Worm (Caenorhabditis elegans): Measurements from ENCODE around the gene F53H8.3.

Gene F53H8.3

DNA sequence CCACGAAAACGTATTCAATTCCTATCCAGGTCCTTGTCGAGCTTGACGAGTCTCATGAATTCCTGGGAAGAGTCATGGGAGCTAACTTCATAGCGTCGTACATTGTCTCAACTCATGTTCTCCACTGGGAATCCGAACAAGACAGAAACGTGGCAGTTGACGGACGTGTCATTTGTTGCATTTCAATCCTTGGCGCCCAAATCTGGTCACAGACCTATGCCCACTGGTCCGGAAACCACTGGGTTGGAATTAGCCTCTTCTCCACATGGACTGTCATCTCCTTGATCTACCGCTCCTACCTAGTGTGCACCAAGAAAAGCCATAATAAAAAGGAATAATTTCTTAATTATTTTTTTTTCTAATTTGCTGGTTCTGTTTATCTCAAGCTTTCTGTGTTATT, 44.3 kb downstream of the F53H8.3 start:
- TF ChIP-seq nhr-120 (GFP tag; IDR thresholded peaks at IDR 0.05) = 0 out of 2 replicates have a peak, but pooled peaks have one; percentile 56
- TF ChIP-seq lin-40 (tag; optimal IDR thresholded peaks at IDR 0.05) = no peak
- no peak for TF ChIP-seq zim-3 (tag; optimal IDR thresholded peaks at IDR 0.05)

DNA sequence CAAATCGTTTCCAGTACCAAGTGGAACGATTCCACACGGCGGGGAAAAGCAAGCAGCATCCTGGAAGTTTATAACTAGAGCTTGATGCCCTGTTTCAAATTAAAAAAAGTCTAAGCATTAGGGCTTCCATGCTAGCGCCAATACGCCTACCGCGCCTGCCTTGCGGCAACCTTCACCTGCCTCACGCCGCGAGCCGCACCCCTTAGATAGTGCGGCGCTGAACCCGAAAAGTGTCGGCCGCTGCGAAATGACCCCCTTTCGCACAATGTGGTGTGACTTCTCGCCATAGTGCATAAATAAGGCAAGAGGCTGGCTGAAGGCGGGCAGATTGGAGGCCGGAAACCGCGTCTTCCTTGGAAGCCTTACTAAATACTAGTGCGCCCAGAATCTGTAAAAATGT, 48.1 kb downstream of the F53H8.3 start:
- TF ChIP-seq nfya-2 (GFP tag; IDR thresholded peaks at IDR 0.05) = 0 out of 2 replicates have a peak, but pooled peaks have one; percentile 43
- no peak for TF ChIP-seq xnd-1 (tag; optimal IDR thresholded peaks at IDR 0.05)
- TF ChIP-seq mcd-1 (GFP tag; IDR thresholded peaks at IDR 0.05) = 0 out of 2 replicates have a peak, but pooled peaks have one; percentile 16
- no peak for TF ChIP-seq atf-7 (tag; optimal IDR thresholded peaks at IDR 0.05)
- TF ChIP-seq snpc-4 (GFP tag; optimal IDR thresholded peaks at IDR 0.05) = peak; percentile 61
- peak; percentile 37 to 87 (median 72) for TF ChIP-seq snpc-4 (tag; optimal IDR thresholded peaks at IDR 0.05)
- 0 out of 2 replicates have a peak, but pooled peaks have one; percentile 20 for TF ChIP-seq dox-1 (GFP tag; IDR thresholded peaks at IDR 0.05)
- 0 out of 2 replicates have a peak, but pooled peaks have one; percentile 11 for TF ChIP-seq egl-18 (GFP tag; IDR thresholded peaks at IDR 0.05)
- TF ChIP-seq zim-3 (tag; optimal IDR thresholded peaks at IDR 0.05) = peak; percentile 37
- TF ChIP-seq zfh-2 (GFP tag; conservative IDR thresholded peaks at IDR 0.05) = peak; percentile 90

DNA sequence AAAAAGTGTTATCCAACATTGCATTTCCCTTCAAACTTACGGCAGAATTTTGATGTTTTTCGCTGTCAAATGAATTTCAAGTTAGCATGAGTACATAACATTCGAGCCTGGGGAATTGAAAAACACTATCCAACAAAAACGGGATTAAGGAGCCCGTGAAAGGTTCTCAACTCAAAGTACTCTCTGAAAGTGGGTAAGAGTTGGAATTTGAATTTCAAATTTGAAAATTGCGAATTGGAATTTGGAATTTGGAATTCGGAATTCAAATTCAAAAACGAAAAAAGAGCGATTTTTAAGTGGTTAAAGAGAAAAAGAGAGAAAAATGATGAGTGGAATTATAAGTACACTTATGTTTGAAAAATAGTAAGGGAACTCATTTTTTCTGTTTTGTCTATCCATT, 52.9 kb downstream of the F53H8.3 start, which contains the start of the genes C09E10.3 and dgk-1:
C09E10.3 (minus strand) TSS at position 101 of the 400 bp plus-strand sequence.
dgk-1 (minus strand) TSS at position 183 of the 400 bp plus-strand sequence.
- TF ChIP-seq lir-1 (GFP tag; conservative IDR thresholded peaks at IDR 0.05) = no peak
- no peak for TF ChIP-seq pha-4 (tag; optimal IDR thresholded peaks at IDR 0.05)
- TF ChIP-seq die-1 (tag; optimal IDR thresholded peaks at IDR 0.05) = no peak
- TF ChIP-seq nfya-2 (GFP tag; IDR thresholded peaks at IDR 0.05) = no peak
- TF ChIP-seq ekl-4 (GFP tag; IDR thresholded peaks at IDR 0.05) = no peak
- no peak for TF ChIP-seq F23B12.7 (tag; optimal IDR thresholded peaks at IDR 0.05; ENCODE audit: insufficient read depth)
- TF ChIP-seq ceh-79 (tag; optimal IDR thresholded peaks at IDR 0.05) = no peak
- TF ChIP-seq B0019.2 (GFP tag; conservative IDR thresholded peaks at IDR 0.05) = no peak
- TF ChIP-seq T07F8.4 (tag; optimal IDR thresholded peaks at IDR 0.05) = no peak
- no peak for TF ChIP-seq hrde-1 (tag; optimal IDR thresholded peaks at IDR 0.05; ENCODE audit: borderline replicate concordance)
- no peak for TF ChIP-seq pbrm-1 (GFP tag; IDR thresholded peaks at IDR 0.05)
- no peak for TF ChIP-seq F52B5.7 (tag; optimal IDR thresholded peaks at IDR 0.05)
- TF ChIP-seq F37B4.10 (GFP tag; IDR thresholded peaks at IDR 0.05) = no peak
- no peak for TF ChIP-seq aptf-2 (GFP tag; conservative IDR thresholded peaks at IDR 0.05)
- no peak for TF ChIP-seq F39B2.1 (GFP tag; IDR thresholded peaks at IDR 0.05)
- TF ChIP-seq ceh-58 (GFP tag; IDR thresholded peaks at IDR 0.05) = no peak
